Fruit fly (Drosophila melanogaster) whole organism, embryonic: ENCODE measurements around the gene side-IV.

Experiments used
- Abd-B ChIP-seq: fragments of 200-800 bp; sonication (Bioruptor generic); optimal IDR thresholded peaks from 2 replicates; lab custom pipeline; 2018; ENCODE audit warnings: missing biosample characterization, mild to moderate bottlenecking, missing genetic modification characterization, moderate library complexity
- Adf1 ChIP-seq: fragments of 200-800 bp; sonication (Bioruptor generic); IDR thresholded peaks from 2 replicates; pipeline ENCODE4 v1.3.6; 2022; ENCODE audit warnings: missing biosample characterization, missing genetic modification characterization
- Antp ChIP-seq: fragments of 200-800 bp; sonication (Bioruptor generic); optimal IDR thresholded peaks from 3 replicates; lab custom pipeline; 2016; ENCODE audit warnings: missing biosample characterization, missing genetic modification characterization
- Asciz ChIP-seq: fragments of 200-800 bp; sonication (Bioruptor generic); optimal IDR thresholded peaks from 2 replicates; lab custom pipeline; 2017; ENCODE audit warnings: missing biosample characterization, mild to moderate bottlenecking, missing genetic modification characterization, missing genetic modification reagents
- CG10147 ChIP-seq: fragments of 200-800 bp; sonication (Bioruptor generic); optimal IDR thresholded peaks from 2 replicates; lab custom pipeline; 2019; ENCODE audit warnings: missing biosample characterization, mild to moderate bottlenecking, missing genetic modification characterization, moderate library complexity
- CG10209 ChIP-seq: fragments of 200-800 bp; sonication (Bioruptor generic); optimal IDR thresholded peaks from 3 replicates; lab custom pipeline; 2017; ENCODE audit warnings: missing biosample characterization, mild to moderate bottlenecking, missing genetic modification characterization, missing genetic modification reagents
- CG10654 ChIP-seq: fragments of 200-800 bp; sonication (Bioruptor generic); optimal IDR thresholded peaks from 2 replicates; lab custom pipeline; 2016; ENCODE audit warnings: missing biosample characterization, missing genetic modification characterization
- CG11093 ChIP-seq: fragments of 200-800 bp; sonication (Bioruptor generic); IDR thresholded peaks from 3 replicates; pipeline ENCODE4 v1.3.6; 2022; ENCODE audit warnings: missing biosample characterization, missing genetic modification characterization
- CG11696 ChIP-seq: fragments of 200-800 bp; sonication (Bioruptor generic); IDR thresholded peaks from 2 replicates; pipeline ENCODE4 v1.3.6; 2022; ENCODE audit warnings: missing biosample characterization, missing genetic modification characterization
- CG12071 ChIP-seq: fragments of 200-800 bp; sonication (Bioruptor generic); optimal IDR thresholded peaks from 3 replicates; lab custom pipeline; 2018; ENCODE audit warnings: missing biosample characterization, mild to moderate bottlenecking, missing genetic modification characterization
- CG12219 ChIP-seq: fragments of 200-800 bp; sonication (Bioruptor generic); optimal IDR thresholded peaks from 3 replicates; lab custom pipeline; 2018; ENCODE audit warnings: missing biosample characterization, mild to moderate bottlenecking, missing genetic modification characterization
- CG12659 ChIP-seq: fragments of 200-800 bp; sonication (Bioruptor generic); optimal IDR thresholded peaks from 3 replicates; lab custom pipeline; 2017; ENCODE audit warnings: mild to moderate bottlenecking, missing biosample characterization, missing genetic modification reagents, missing genetic modification characterization
- CG14441 ChIP-seq: fragments of 200-800 bp; sonication (Bioruptor generic); IDR thresholded peaks from 2 replicates; pipeline ENCODE4 v1.3.6; 2022; ENCODE audit warnings: missing biosample characterization, missing genetic modification characterization
- CG31365 ChIP-seq: fragments of 200-800 bp; sonication (Bioruptor generic); optimal IDR thresholded peaks from 2 replicates; lab custom pipeline; 2018; ENCODE audit warnings: missing biosample characterization, mild to moderate bottlenecking, missing genetic modification characterization
- CG4707 ChIP-seq: fragments of 200-800 bp; sonication (Bioruptor generic); optimal IDR thresholded peaks from 2 replicates; lab custom pipeline; 2018; ENCODE audit warnings: missing biosample characterization, mild to moderate bottlenecking, missing genetic modification characterization, moderate library complexity
- CG4854 ChIP-seq: fragments of 200-800 bp; sonication (Bioruptor generic); optimal IDR thresholded peaks from 2 replicates; lab custom pipeline; 2016; ENCODE audit warnings: missing biosample characterization, missing genetic modification characterization, inconsistent platforms
- CG5953 ChIP-seq: fragments of 200-800 bp; sonication (Bioruptor generic); IDR thresholded peaks from 2 replicates; pipeline ENCODE4 v1.3.6; 2022; ENCODE audit warnings: missing biosample characterization, missing genetic modification characterization
- CG6175 ChIP-seq: fragments of 200-800 bp; sonication (Bioruptor generic); IDR thresholded peaks from 3 replicates; pipeline ENCODE4 v1.3.6; 2022; ENCODE audit warnings: missing biosample characterization, missing genetic modification characterization
- CG6689 ChIP-seq: fragments of 200-800 bp; sonication (Bioruptor generic); IDR thresholded peaks from 2 replicates; pipeline ENCODE4 v1.3.6; 2022; ENCODE audit warnings: missing biosample characterization, missing genetic modification characterization
- CG7357 ChIP-seq: fragments of 200-800 bp; sonication (Bioruptor generic); IDR thresholded peaks from 3 replicates; pipeline ENCODE4 v1.3.6; 2022; ENCODE audit warnings: missing biosample characterization, missing genetic modification characterization
- CG7987 ChIP-seq: fragments of 200-800 bp; sonication (Bioruptor generic); optimal IDR thresholded peaks from 2 replicates; lab custom pipeline; 2018; ENCODE audit warnings: missing biosample characterization, mild to moderate bottlenecking, missing genetic modification characterization, moderate library complexity
- CG8281 ChIP-seq: fragments of 200-800 bp; sonication (Bioruptor generic); optimal IDR thresholded peaks from 2 replicates; lab custom pipeline; 2018; ENCODE audit warnings: missing biosample characterization, mild to moderate bottlenecking, missing genetic modification characterization, moderate library complexity
- CG9215 ChIP-seq: fragments of 200-800 bp; sonication (Bioruptor generic); IDR thresholded peaks from 2 replicates; pipeline ENCODE4 v1.3.6; 2022; ENCODE audit warnings: missing biosample characterization, missing genetic modification characterization
- D ChIP-seq, 2 experiments: fragments of 200-800 bp in 1 of 2; fragments of >200 bp in 1 of 2; sonication (Bioruptor generic) in 1 of 2; optimal IDR thresholded peaks; 2 replicates in 1 of 2; 3 replicates in 1 of 2; lab custom pipeline; 2017; ENCODE audit warnings: mild to moderate bottlenecking in 1 of 2, missing biosample characterization in 1 of 2, missing genetic modification characterization in 1 of 2, missing genetic modification reagents in 1 of 2
- Deaf1 ChIP-seq: fragments of 200-800 bp; optimal IDR thresholded peaks from 3 replicates; lab custom pipeline; 2019; ENCODE audit warnings: missing biosample characterization, mild to moderate bottlenecking, missing genetic modification characterization, moderate library complexity
- Dll ChIP-seq: fragments of 200-800 bp; sonication (Bioruptor generic); IDR thresholded peaks from 4 replicates; pipeline ENCODE4 v1.3.6; 2022; ENCODE audit warnings: missing biosample characterization, missing genetic modification characterization; ENCODE audit not compliant: partially characterized antibody
- HmgD ChIP-seq: fragments of 200-800 bp; sonication (Bioruptor generic); optimal IDR thresholded peaks from 3 replicates; lab custom pipeline; 2016; ENCODE audit warnings: missing biosample characterization, missing genetic modification characterization
- Hr78 ChIP-seq, 2 experiments: fragments of 200-800 bp in 1 of 2; fragments of >200 bp in 1 of 2; sonication (Bioruptor generic) in 1 of 2; optimal IDR thresholded peaks; 2 replicates each; lab custom pipeline; 2017 to 2019; ENCODE audit warnings: missing biosample characterization in 2 of 2, missing genetic modification characterization in 2 of 2, mild to moderate bottlenecking in 1 of 2, moderate library complexity in 1 of 2
- Lpt ChIP-seq: fragments of >200 bp; optimal IDR thresholded peaks from 2 replicates; lab custom pipeline; 2018; ENCODE audit warnings: missing biosample characterization, missing genetic modification characterization
- Myb ChIP-seq: fragments of 200-800 bp; sonication (Bioruptor generic); optimal IDR thresholded peaks from 2 replicates; lab custom pipeline; 2016; ENCODE audit warnings: missing biosample characterization, missing genetic modification characterization
- Tbp ChIP-seq: fragments of >200 bp; optimal IDR thresholded peaks from 2 replicates; lab custom pipeline; 2018; ENCODE audit warnings: missing biosample characterization, missing genetic modification characterization
- Trl ChIP-seq, 3 experiments: fragments of >200 bp in 2 of 3; fragments of 200-800 bp in 1 of 3; sonication (Bioruptor generic) in 1 of 3; optimal IDR thresholded peaks; 2 replicates in 1 of 3; 3 replicates in 2 of 3; lab custom pipeline; 2016 to 2017; ENCODE audit warnings: missing biosample characterization in 1 of 3, missing genetic modification characterization in 1 of 3
- Xrp1 ChIP-seq: fragments of 200-800 bp; sonication (Bioruptor generic); IDR thresholded peaks from 2 replicates; pipeline ENCODE4 v1.3.6; 2022; ENCODE audit warnings: missing biosample characterization, missing genetic modification characterization
- al ChIP-seq: fragments of 200-800 bp; sonication (Bioruptor generic); IDR thresholded peaks from 2 replicates; pipeline ENCODE4 v1.3.6; 2022; ENCODE audit warnings: missing biosample characterization, missing genetic modification characterization
- amos ChIP-seq: fragments of 200-800 bp; sonication (Bioruptor generic); IDR thresholded peaks from 2 replicates; pipeline ENCODE4 v1.3.6; 2022; ENCODE audit warnings: missing biosample characterization, missing genetic modification characterization; ENCODE audit not compliant: partially characterized antibody
- az2 ChIP-seq: fragments of 200-800 bp; sonication (Bioruptor generic); optimal IDR thresholded peaks from 3 replicates; lab custom pipeline; 2016; ENCODE audit warnings: missing biosample characterization, missing genetic modification characterization
- crol ChIP-seq: fragments of 200-800 bp; sonication (Bioruptor generic); IDR thresholded peaks from 2 replicates; pipeline ENCODE4 v1.3.6; 2022; ENCODE audit warnings: missing biosample characterization, missing genetic modification characterization
- ewg ChIP-seq: fragments of 200-800 bp; sonication (Bioruptor generic); optimal IDR thresholded peaks from 3 replicates; lab custom pipeline; 2017; ENCODE audit warnings: mild to moderate bottlenecking, missing biosample characterization, missing genetic modification reagents, missing genetic modification characterization
- ham ChIP-seq: fragments of 200-800 bp; sonication (Bioruptor generic); IDR thresholded peaks from 2 replicates; pipeline ENCODE4 v1.3.6; 2022; ENCODE audit warnings: missing biosample characterization, missing genetic modification characterization
- jigr1 ChIP-seq: fragments of 200-800 bp; sonication (Bioruptor generic); IDR thresholded peaks from 3 replicates; pipeline ENCODE4 v1.3.6; 2022; ENCODE audit warnings: missing biosample characterization, missing genetic modification characterization
- kah ChIP-seq: fragments of 200-800 bp; sonication (Bioruptor generic); optimal IDR thresholded peaks from 2 replicates; lab custom pipeline; 2018; ENCODE audit warnings: missing biosample characterization, mild to moderate bottlenecking, missing genetic modification characterization
- kni ChIP-seq: fragments of 200-800 bp; sonication (Bioruptor generic); optimal IDR thresholded peaks from 3 replicates; lab custom pipeline; 2017; ENCODE audit warnings: mild to moderate bottlenecking, missing biosample characterization, missing genetic modification reagents, missing genetic modification characterization
- pnt ChIP-seq: fragments of 200-800 bp; sonication (Bioruptor generic); optimal IDR thresholded peaks from 3 replicates; lab custom pipeline; 2016; ENCODE audit warnings: missing biosample characterization, missing genetic modification characterization
- sd ChIP-seq: fragments of 200-800 bp; sonication (Bioruptor generic); optimal IDR thresholded peaks from 3 replicates; lab custom pipeline; 2018; ENCODE audit warnings: missing biosample characterization, mild to moderate bottlenecking, missing genetic modification characterization, moderate library complexity
- sim ChIP-seq: fragments of 200-800 bp; sonication (Bioruptor generic); IDR thresholded peaks from 2 replicates; pipeline ENCODE4 v1.3.6; 2022; ENCODE audit warnings: missing biosample characterization, missing genetic modification characterization
- slbo ChIP-seq: fragments of 200-800 bp; sonication (Bioruptor generic); IDR thresholded peaks from 2 replicates; pipeline ENCODE4 v1.3.6; 2022; ENCODE audit warnings: missing biosample characterization, missing genetic modification characterization
- ssp ChIP-seq: fragments of 200-800 bp; sonication (Bioruptor generic); IDR thresholded peaks from 2 replicates; pipeline ENCODE4 v1.3.6; 2022; ENCODE audit warnings: missing biosample characterization, missing genetic modification characterization
- stwl ChIP-seq: fragments of 200-800 bp; sonication (Bioruptor generic); optimal IDR thresholded peaks from 3 replicates; lab custom pipeline; 2018; ENCODE audit warnings: missing biosample characterization, mild to moderate bottlenecking, missing genetic modification characterization, moderate library complexity
- ttk ChIP-seq: fragments of 200-800 bp; sonication (Bioruptor generic); IDR thresholded peaks from 2 replicates; pipeline ENCODE4 v2.1.2; 2022; ENCODE audit warnings: missing biosample characterization, missing genetic modification characterization
- unpg ChIP-seq: fragments of 200-800 bp; sonication (Bioruptor generic); optimal IDR thresholded peaks from 3 replicates; lab custom pipeline; 2018; ENCODE audit warnings: missing biosample characterization, mild to moderate bottlenecking, missing genetic modification characterization, moderate library complexity

Gene side-IV

DNA sequence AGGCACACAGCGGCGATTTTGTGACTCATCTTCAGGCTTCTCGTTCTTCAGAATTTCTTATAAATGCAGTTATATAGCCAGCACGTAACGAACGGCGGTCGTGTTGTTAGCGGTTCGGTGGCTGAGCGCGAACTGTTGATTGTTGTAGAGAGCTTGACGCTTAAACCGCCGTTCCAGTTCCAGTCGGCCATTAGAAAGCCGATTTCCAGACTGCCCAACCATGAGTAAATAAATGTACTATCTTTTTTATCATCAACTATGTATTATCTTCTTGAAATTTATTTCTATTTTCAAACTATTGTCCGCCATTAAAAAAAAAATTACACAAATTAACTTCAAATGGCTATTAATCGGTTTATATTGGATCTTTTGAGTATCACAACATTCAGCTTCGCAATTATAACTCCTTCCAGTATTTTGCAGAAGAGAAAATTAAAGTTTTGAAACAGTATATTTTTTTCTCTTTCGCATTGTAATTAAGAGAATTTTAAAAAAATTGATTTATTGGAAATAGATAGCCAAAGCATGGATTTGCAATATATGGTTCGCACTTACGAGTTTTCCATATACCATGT is 48.6 kb upstream of the side-IV start, which contains the start of gene GILT1 (continued):
- no peak for TF ChIP-seq CG8281 (tag; lab: Kevin White, UChicago)
- no peak for TF ChIP-seq CG6175
- TF ChIP-seq sim (GFP tag; lab: Robert Waterston, UW), result 0 out of 2 replicates have a peak, but pooled peaks have one; percentile 15
- TF ChIP-seq Lpt (GFP tag; lab: Kevin White, UChicago), result no peak
- TF ChIP-seq CG6689, result no peak
- TF ChIP-seq stwl, result peak; percentile 6
- TF ChIP-seq CG4854 (GFP tag; lab: Kevin White, UChicago), result no peak
- no peak for TF ChIP-seq D (optimal IDR thresholded peaks at IDR 0.05; lab: Kevin White, UChicago)
- no peak for TF ChIP-seq D (GFP tag; optimal IDR thresholded peaks at IDR 0.05; lab: Kevin White, UChicago)
- no peak for TF ChIP-seq jigr1 (GFP tag; lab: Robert Waterston, UW)
- TF ChIP-seq ewg, result no peak
- TF ChIP-seq CG7357 (GFP tag; lab: Robert Waterston, UW), result no peak
- TF ChIP-seq Trl (optimal IDR thresholded peaks at IDR 0.05; lab: Kevin White, UChicago), result peak; percentile 16 to 34
- no peak for TF ChIP-seq Trl (GFP tag; optimal IDR thresholded peaks at IDR 0.05; lab: Kevin White, UChicago)
- TF ChIP-seq az2 (GFP tag; lab: Kevin White, UChicago), result no peak
- TF ChIP-seq CG4707, result no peak
- TF ChIP-seq CG10654 (GFP tag; lab: Kevin White, UChicago), result no peak
- no peak for TF ChIP-seq CG9215 (GFP tag; lab: Robert Waterston, UW)
- 0 out of 2 replicates have a peak, but pooled peaks have one; percentile 9 for TF ChIP-seq Xrp1 (GFP tag; lab: Robert Waterston, UW)
- TF ChIP-seq Antp (GFP tag; lab: Kevin White, UChicago), result no peak
- no peak for TF ChIP-seq CG12071
- no peak for TF ChIP-seq Asciz (GFP tag; lab: Kevin White, UChicago)
- peak; percentile 0 for TF ChIP-seq kni (GFP tag; lab: Kevin White, UChicago)
- TF ChIP-seq sd, result no peak
- TF ChIP-seq slbo (GFP tag; lab: Robert Waterston, UW), result no peak
- no peak; the same call in 1 of the 2 replicates for TF ChIP-seq amos (GFP tag; lab: Robert Waterston, UW)
- no peak for TF ChIP-seq CG12219
- no peak for TF ChIP-seq CG10209
- TF ChIP-seq Tbp (GFP tag; lab: Kevin White, UChicago), result no peak
- TF ChIP-seq CG11696, result no peak
- TF ChIP-seq HmgD (GFP tag; lab: Kevin White, UChicago), result no peak
- TF ChIP-seq al (GFP tag; lab: Robert Waterston, UW), result no peak
- no peak for TF ChIP-seq unpg (GFP tag; lab: Kevin White, UChicago)
- no peak for TF ChIP-seq Hr78 (GFP tag; optimal IDR thresholded peaks at IDR 0.05; lab: Kevin White, UChicago)
- peak; percentile 13 for TF ChIP-seq Deaf1 (tag; lab: Kevin White, UChicago)
- TF ChIP-seq ttk (GFP tag; lab: Robert Waterston, UW), result no peak
- TF ChIP-seq CG14441 (GFP tag; lab: Robert Waterston, UW), result no peak
- no peak for TF ChIP-seq ssp (GFP tag; lab: Robert Waterston, UW)
- no peak for TF ChIP-seq Abd-B (GFP tag; lab: Kevin White, UChicago)
- TF ChIP-seq CG10147, result no peak
- no peak for TF ChIP-seq CG7987 (GFP tag; lab: Kevin White, UChicago)
- no peak for TF ChIP-seq Adf1 (GFP tag; lab: Robert Waterston, UW)
- no peak for TF ChIP-seq ham (GFP tag; lab: Robert Waterston, UW)
- no peak for TF ChIP-seq Myb
- no peak for TF ChIP-seq pnt (GFP tag; lab: Kevin White, UChicago)
- TF ChIP-seq kah, result no peak
- TF ChIP-seq CG5953, result no peak
- no peak for TF ChIP-seq CG11093 (GFP tag; lab: Robert Waterston, UW)
- no peak for TF ChIP-seq crol
- TF ChIP-seq Dll, result peak; percentile 28; the same call in 1 of the 4 replicates
- TF ChIP-seq CG31365 (tag; lab: Kevin White, UChicago), result no peak
- TF ChIP-seq CG12659 (GFP tag; lab: Kevin White, UChicago), result peak; percentile 18
